Fruit fly (Drosophila melanogaster): ENCODE measurements around the gene Nmt.

DNA sequence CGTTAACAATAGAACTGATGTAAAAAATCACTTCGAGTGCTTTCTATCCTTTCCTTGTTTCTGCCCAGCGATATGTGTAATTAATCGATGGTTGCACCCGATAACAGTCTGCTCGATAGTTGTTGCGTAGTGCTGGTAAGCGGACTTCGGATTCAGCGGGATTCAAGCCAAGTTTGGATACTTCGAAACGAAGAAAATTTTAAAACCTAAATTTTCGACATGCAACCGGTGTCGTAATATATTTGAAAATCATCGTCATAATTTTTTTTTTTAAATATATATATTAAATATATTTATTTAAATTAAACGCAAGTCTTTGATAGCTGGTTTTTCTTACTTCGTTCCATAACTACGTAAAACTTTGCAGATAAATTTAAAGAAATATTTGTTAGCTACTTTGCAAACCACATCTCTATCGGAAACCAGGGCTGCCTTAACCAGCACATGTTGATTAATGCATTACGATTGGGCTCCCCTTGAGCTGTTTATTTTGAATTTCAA lies 19.6 kb upstream of the Nmt start, which contains the start of the genes UbcE2M and Dhps:
- TF ChIP-seq Pif1A (GFP tag; optimal IDR thresholded peaks at IDR 0.05) (no peak), rn (GFP tag; IDR thresholded peaks at IDR 0.05) (no peak), CG8301 (tag; optimal IDR thresholded peaks at IDR 0.05) (no peak), CG17806 (tag; optimal IDR thresholded peaks at IDR 0.05) (peak; percentile 69), Snoo (tag; optimal IDR thresholded peaks at IDR 0.05) (peak; percentile 69), CG9948 (tag; optimal IDR thresholded peaks at IDR 0.05) (peak; percentile 68), fd96Ca (GFP tag; IDR thresholded peaks at IDR 0.05) (peak; percentile 67), CG4496 (GFP tag; IDR thresholded peaks at IDR 0.05) (peak; percentile 67; the same call in 2 of the 3 replicates), Ets98B (GFP tag; IDR thresholded peaks at IDR 0.05) (peak; percentile 53), Pif1B (GFP tag; optimal IDR thresholded peaks at IDR 0.05) (no peak), CG32121 (GFP tag; IDR thresholded peaks at IDR 0.05) (no peak; the same call in 1 of the 2 replicates), CG14655 (GFP tag; optimal IDR thresholded peaks at IDR 0.05) (no peak), CG13204 (GFP tag; optimal IDR thresholded peaks at IDR 0.05) (no peak)

Measured in whole organism, pupa.